Worm (Caenorhabditis elegans) whole organism, mixed stage, embryonic: Measurements from ENCODE around the gene gdi-1.

Source experiments
- lin-13 ChIP-seq: fragments of 150-350 bp; optimal IDR thresholded peaks from 2 replicates; lab custom pipeline; 2014; ENCODE audit warnings: missing biosample characterization, missing genetic modification characterization
- mls-2 ChIP-seq: sonication (generic microtip); optimal IDR thresholded peaks from 2 replicates; lab custom pipeline; 2016; ENCODE audit warnings: mild to moderate bottlenecking, missing genetic modification characterization, moderate library complexity, missing compliant biosample characterization
- nhr-237 ChIP-seq: fragments of 150-350 bp; optimal IDR thresholded peaks from 2 replicates; lab custom pipeline; 2014; ENCODE audit warnings: missing biosample characterization, missing genetic modification characterization

ce11 chrIV:14792602-14793232 lies at the start of gene gdi-1:
- TF ChIP-seq lin-13 (tag; lab: Kevin White, UChicago) (no peak), nhr-237 (tag; lab: Kevin White, UChicago) (no peak), mls-2 (no peak)
